Fruit fly (Drosophila melanogaster): ENCODE data around the gene CG7920.

dm6 chr3R:30030061-30030460 lies 15.0 kb upstream of the CG7920 start:
- TF ChIP-seq CG13624 (GFP tag; optimal IDR thresholded peaks at IDR 0.05), result no peak
- no peak for TF ChIP-seq CG4328 (GFP tag; optimal IDR thresholded peaks at IDR 0.05)
- no peak for TF ChIP-seq CG12236 (GFP tag; optimal IDR thresholded peaks at IDR 0.05)
- TF ChIP-seq ap (GFP tag; IDR thresholded peaks at IDR 0.05), result no peak
- no peak for TF ChIP-seq CG2889 (GFP tag; IDR thresholded peaks at IDR 0.05)
- no peak for TF ChIP-seq CG31441 (GFP tag; IDR thresholded peaks at IDR 0.05)
- no peak for TF ChIP-seq Hr51 (GFP tag; optimal IDR thresholded peaks at IDR 0.05)
- no peak for TF ChIP-seq pum (GFP tag; optimal IDR thresholded peaks at IDR 0.05)
